Worm (Caenorhabditis elegans): ENCODE results near the gene srx-28.

Gene srx-28

ce11 chrV:2710192-2710591, 46.9 kb downstream of the srx-28 start:
- no peak for TF ChIP-seq unc-62 (GFP tag; optimal IDR thresholded peaks at IDR 0.05)
- TF ChIP-seq crh-2 (tag; optimal IDR thresholded peaks at IDR 0.05), result no peak
- no peak for TF ChIP-seq lsy-2 (tag; optimal IDR thresholded peaks at IDR 0.05)
- no peak for TF ChIP-seq nhr-21 (tag; optimal IDR thresholded peaks at IDR 0.05)
- no peak for TF ChIP-seq ztf-11 (tag; optimal IDR thresholded peaks at IDR 0.05)
- no peak for TF ChIP-seq aly-2 (tag; optimal IDR thresholded peaks at IDR 0.05)
- TF ChIP-seq nhr-77 (tag; optimal IDR thresholded peaks at IDR 0.05), result no peak
- TF ChIP-seq ztf-1 (GFP tag; conservative IDR thresholded peaks at IDR 0.05), result no peak
- TF ChIP-seq mab-5 (tag; optimal IDR thresholded peaks at IDR 0.05), result no peak
- no peak for TF ChIP-seq F13H6.1 (tag; optimal IDR thresholded peaks at IDR 0.05)
- TF ChIP-seq zag-1 (tag; optimal IDR thresholded peaks at IDR 0.05), result no peak
- no peak for TF ChIP-seq sma-9 (GFP tag; optimal IDR thresholded peaks at IDR 0.05)
- no peak for TF ChIP-seq sma-9 (tag; optimal IDR thresholded peaks at IDR 0.05)
- no peak for TF ChIP-seq dmd-4 (tag; optimal IDR thresholded peaks at IDR 0.05)
- TF ChIP-seq fos-1 (tag; optimal IDR thresholded peaks at IDR 0.05), result no peak
- no peak for TF ChIP-seq mbf-1 (tag; optimal IDR thresholded peaks at IDR 0.05)
- no peak for TF ChIP-seq nhr-23 (tag; optimal IDR thresholded peaks at IDR 0.05)
- TF ChIP-seq ZK546.5 (tag; optimal IDR thresholded peaks at IDR 0.05), result no peak
- no peak for TF ChIP-seq skn-1 (tag; optimal IDR thresholded peaks at IDR 0.05)

- TF ChIP-seq R02D3.7 (tag; optimal IDR thresholded peaks at IDR 0.05), result no peak
- no peak for TF ChIP-seq fos-1 (tag; optimal IDR thresholded peaks at IDR 0.05)
- no peak for TF ChIP-seq ztf-11 (tag; optimal IDR thresholded peaks at IDR 0.05)
- no peak for TF ChIP-seq ama-1 (optimal IDR thresholded peaks at IDR 0.05)
- TF ChIP-seq lsy-2 (tag; optimal IDR thresholded peaks at IDR 0.05), result no peak
- no peak for TF ChIP-seq egl-27 (tag; optimal IDR thresholded peaks at IDR 0.05)
- no peak for TF ChIP-seq mab-5 (tag; optimal IDR thresholded peaks at IDR 0.05)
- no peak for TF ChIP-seq nhr-25 (tag; optimal IDR thresholded peaks at IDR 0.05)
- no peak for TF ChIP-seq mdl-1 (tag; optimal IDR thresholded peaks at IDR 0.05)
- TF ChIP-seq nhr-10 (tag; optimal IDR thresholded peaks at IDR 0.05), result no peak
- TF ChIP-seq ztf-4 (tag; optimal IDR thresholded peaks at IDR 0.05), result no peak
- TF ChIP-seq skn-1 (tag; optimal IDR thresholded peaks at IDR 0.05), result no peak
- no peak for TF ChIP-seq peb-1 (tag; optimal IDR thresholded peaks at IDR 0.05)
Observed at ce11 chrV:2706379-2706778, 50.7 kb downstream of the srx-28 start.
